Fruit fly (Drosophila melanogaster): Measurements from ENCODE around the gene Ca-beta.

DNA sequence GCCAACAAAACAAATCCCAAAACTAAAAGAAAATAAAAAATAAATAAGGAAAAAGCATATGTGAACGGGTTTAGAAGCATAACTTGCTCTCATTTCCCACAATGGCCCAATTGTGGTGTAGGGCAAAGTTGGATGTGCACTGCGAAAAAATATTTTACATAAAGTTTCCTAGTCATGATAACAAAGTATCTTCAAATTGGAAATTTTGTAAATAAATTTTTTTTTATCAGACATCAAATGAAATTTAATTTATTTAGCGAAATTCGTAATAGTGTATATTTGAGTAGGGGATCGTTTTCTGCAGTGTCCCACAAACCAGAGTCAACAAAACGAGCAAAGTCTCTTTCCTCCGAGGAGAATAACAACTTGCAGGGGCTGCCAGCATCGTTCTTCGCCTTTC lies 19.2 kb downstream of the Ca-beta start:
- TF ChIP-seq CG11617 (GFP tag; optimal IDR thresholded peaks at IDR 0.05) (no peak), CG1620 (GFP tag; optimal IDR thresholded peaks at IDR 0.05) (no peak), Mnt (GFP tag; optimal IDR thresholded peaks at IDR 0.05) (no peak), kay (GFP tag; ENCODE audit: borderline replicate concordance) (no peak), pad (GFP tag; optimal IDR thresholded peaks at IDR 0.05) (no peak), bab1 (GFP tag; optimal IDR thresholded peaks at IDR 0.05) (no peak), CG14711 (tag; optimal IDR thresholded peaks at IDR 0.05) (no peak), CG5204 (GFP tag; optimal IDR thresholded peaks at IDR 0.05) (no peak), cnc (optimal IDR thresholded peaks at IDR 0.05) (no peak), CG33017 (tag; optimal IDR thresholded peaks at IDR 0.05) (no peak)

Measured in whole organism, adult.